Worm (Caenorhabditis elegans) whole organism, midembryonic: ENCODE results near the gene T05A7.12.

Experiments used
- T22C8.4 ChIP-seq: fragments of 200-800 bp; sonication (Bioruptor generic); IDR thresholded peaks from 2 replicates; pipeline ENCODE4 v1.3.6; 2022; ENCODE audit warnings: missing genetic modification characterization, missing compliant biosample characterization
- cog-1 ChIP-seq: sonication (generic microtip); optimal IDR thresholded peaks from 2 replicates; lab custom pipeline; 2016; ENCODE audit warnings: missing genetic modification characterization, missing compliant biosample characterization
- flt-1 ChIP-seq: fragments of 200-800 bp; sonication (Bioruptor generic); IDR thresholded peaks from 2 replicates; pipeline ENCODE4 v1.3.6; 2022; ENCODE audit warnings: missing genetic modification characterization, missing compliant biosample characterization
- klf-2 ChIP-seq: fragments of 200-800 bp; sonication (Bioruptor generic); conservative IDR thresholded peaks from 2 replicates; pipeline ENCODE4 v1.3.6; 2022; ENCODE audit warnings: missing genetic modification reagents, missing genetic modification characterization, missing compliant biosample characterization
- med-1 ChIP-seq: sonication (generic microtip); optimal IDR thresholded peaks from 2 replicates; lab custom pipeline; 2017; ENCODE audit warnings: missing genetic modification characterization, mild to moderate bottlenecking, missing compliant biosample characterization, antibody characterized with exemption, missing genetic modification reagents; ENCODE audit not compliant: insufficient read depth
- ref-1 ChIP-seq: fragments of 200-800 bp; sonication (Bioruptor generic); conservative IDR thresholded peaks from 2 replicates; pipeline ENCODE4 v1.3.6; 2022; ENCODE audit warnings: missing genetic modification reagents, missing genetic modification characterization, missing compliant biosample characterization
- tab-1 ChIP-seq: fragments of 200-800 bp; sonication (Bioruptor generic); IDR thresholded peaks from 2 replicates; pipeline ENCODE4 v1.3.6; 2022; ENCODE audit warnings: missing genetic modification characterization, missing compliant biosample characterization
- ztf-23 ChIP-seq: fragments of 200-800 bp; sonication (Bioruptor generic); IDR thresholded peaks from 2 replicates; pipeline ENCODE4 v1.3.6; 2022; ENCODE audit warnings: missing genetic modification reagents, missing genetic modification characterization, missing compliant biosample characterization
- ztf-29 ChIP-seq: fragments of 200-800 bp; sonication (Bioruptor generic); IDR thresholded peaks from 2 replicates; pipeline ENCODE4 v1.3.6; 2022; ENCODE audit warnings: missing genetic modification reagents, missing genetic modification characterization, missing compliant biosample characterization

The T05A7.12 gene

ce11 chrII:4686941-4687340 lies 23.9 kb upstream of the T05A7.12 start, which contains the start of gene sre-39:
TSS of gene sre-39 (plus strand) at chrII:4687241.
- no peak for TF ChIP-seq med-1 (GFP tag; lab: Kevin White, UChicago)
- no peak for TF ChIP-seq cog-1 (tag; lab: Kevin White, UChicago)
- TF ChIP-seq tab-1 (GFP tag; lab: Robert Waterston, UW): no peak
- no peak for TF ChIP-seq klf-2 (GFP tag; lab: Robert Waterston, UW)
- TF ChIP-seq ref-1 (GFP tag; lab: Robert Waterston, UW): no peak
- no peak for TF ChIP-seq flt-1 (GFP tag; lab: Robert Waterston, UW)
- no peak for TF ChIP-seq ztf-29 (GFP tag; lab: Robert Waterston, UW)
- TF ChIP-seq ztf-23 (GFP tag; lab: Robert Waterston, UW): no peak
- no peak for TF ChIP-seq T22C8.4 (GFP tag; lab: Robert Waterston, UW)

- no peak for TF ChIP-seq tab-1 (GFP tag; lab: Robert Waterston, UW)
- no peak for TF ChIP-seq ztf-29 (GFP tag; lab: Robert Waterston, UW)
- no peak for TF ChIP-seq klf-2 (GFP tag; lab: Robert Waterston, UW)
- TF ChIP-seq med-1 (GFP tag; lab: Kevin White, UChicago): no peak
- TF ChIP-seq flt-1 (GFP tag; lab: Robert Waterston, UW): no peak
- TF ChIP-seq ztf-23 (GFP tag; lab: Robert Waterston, UW): no peak
- TF ChIP-seq cog-1 (tag; lab: Kevin White, UChicago): no peak
- no peak for TF ChIP-seq ref-1 (GFP tag; lab: Robert Waterston, UW)
- no peak for TF ChIP-seq T22C8.4 (GFP tag; lab: Robert Waterston, UW)
These were observed 21.8 kb upstream of the T05A7.12 start for ce11 chrII:4684852-4685251.

- no peak for TF ChIP-seq ref-1 (GFP tag; lab: Robert Waterston, UW)
- TF ChIP-seq med-1 (GFP tag; lab: Kevin White, UChicago): no peak
- no peak for TF ChIP-seq tab-1 (GFP tag; lab: Robert Waterston, UW)
- no peak for TF ChIP-seq ztf-23 (GFP tag; lab: Robert Waterston, UW)
- TF ChIP-seq klf-2 (GFP tag; lab: Robert Waterston, UW): no peak
- TF ChIP-seq T22C8.4 (GFP tag; lab: Robert Waterston, UW): no peak
- TF ChIP-seq ztf-29 (GFP tag; lab: Robert Waterston, UW): no peak
- TF ChIP-seq flt-1 (GFP tag; lab: Robert Waterston, UW): no peak
- TF ChIP-seq cog-1 (tag; lab: Kevin White, UChicago): no peak
These were observed 20.6 kb upstream of the T05A7.12 start, which contains the start of gene sre-40 for ce11 chrII:4683693-4684092. TSS of gene sre-40 (minus strand) at chrII:4683793.

ce11 chrII:4681391-4681790 lies 18.3 kb upstream of the T05A7.12 start, which contains the start of gene T05A7.7:
TSS of gene T05A7.7 (minus strand) at chrII:4681491.
- TF ChIP-seq T22C8.4 (GFP tag; lab: Robert Waterston, UW) (no peak), ztf-23 (GFP tag; lab: Robert Waterston, UW) (no peak), med-1 (GFP tag; lab: Kevin White, UChicago) (no peak), ztf-29 (GFP tag; lab: Robert Waterston, UW) (no peak), flt-1 (GFP tag; lab: Robert Waterston, UW) (no peak), ref-1 (GFP tag; lab: Robert Waterston, UW) (no peak), tab-1 (GFP tag; lab: Robert Waterston, UW) (no peak), klf-2 (GFP tag; lab: Robert Waterston, UW) (no peak), cog-1 (tag; lab: Kevin White, UChicago) (no peak)

ce11 chrII:4677916-4678315 lies 14.8 kb upstream of the T05A7.12 start, which contains the start of gene T05A7.1:
TSS of gene T05A7.1 (plus strand) at chrII:4678216.
- TF ChIP-seq ref-1 (GFP tag; lab: Robert Waterston, UW) (no peak), T22C8.4 (GFP tag; lab: Robert Waterston, UW) (no peak), ztf-29 (GFP tag; lab: Robert Waterston, UW) (no peak), ztf-23 (GFP tag; lab: Robert Waterston, UW) (no peak), klf-2 (GFP tag; lab: Robert Waterston, UW) (no peak), flt-1 (GFP tag; lab: Robert Waterston, UW) (no peak)

- TF ChIP-seq med-1 (GFP tag; lab: Kevin White, UChicago): no peak
- TF ChIP-seq T22C8.4 (GFP tag; lab: Robert Waterston, UW): no peak
- no peak for TF ChIP-seq ref-1 (GFP tag; lab: Robert Waterston, UW)
- TF ChIP-seq flt-1 (GFP tag; lab: Robert Waterston, UW): no peak
- no peak for TF ChIP-seq ztf-29 (GFP tag; lab: Robert Waterston, UW)
- no peak for TF ChIP-seq cog-1 (tag; lab: Kevin White, UChicago)
- no peak for TF ChIP-seq klf-2 (GFP tag; lab: Robert Waterston, UW)
- no peak for TF ChIP-seq ztf-23 (GFP tag; lab: Robert Waterston, UW)
- no peak for TF ChIP-seq tab-1 (GFP tag; lab: Robert Waterston, UW)
These were observed 13.2 kb upstream of the T05A7.12 start for ce11 chrII:4676241-4676640.

ce11 chrII:4675481-4675880 lies 12.4 kb upstream of the T05A7.12 start, which contains the start of gene T05A7.3:
TSS of gene T05A7.3 (plus strand) at chrII:4675781.
- TF ChIP-seq ztf-23 (GFP tag; lab: Robert Waterston, UW) (no peak), klf-2 (GFP tag; lab: Robert Waterston, UW) (no peak), ref-1 (GFP tag; lab: Robert Waterston, UW) (no peak), ztf-29 (GFP tag; lab: Robert Waterston, UW) (no peak), T22C8.4 (GFP tag; lab: Robert Waterston, UW) (no peak), tab-1 (GFP tag; lab: Robert Waterston, UW) (no peak), cog-1 (tag; lab: Kevin White, UChicago) (no peak), med-1 (GFP tag; lab: Kevin White, UChicago) (no peak), flt-1 (GFP tag; lab: Robert Waterston, UW) (no peak)

ce11 chrII:4674188-4674587 lies 11.1 kb upstream of the T05A7.12 start:
- TF ChIP-seq cog-1 (tag; lab: Kevin White, UChicago) (no peak), klf-2 (GFP tag; lab: Robert Waterston, UW) (no peak), flt-1 (GFP tag; lab: Robert Waterston, UW) (no peak), ref-1 (GFP tag; lab: Robert Waterston, UW) (no peak), T22C8.4 (GFP tag; lab: Robert Waterston, UW) (no peak), tab-1 (GFP tag; lab: Robert Waterston, UW) (no peak), ztf-23 (GFP tag; lab: Robert Waterston, UW) (no peak), ztf-29 (GFP tag; lab: Robert Waterston, UW) (no peak)
